Worm (Caenorhabditis elegans) whole organism, late embryonic: ENCODE data around the gene ift-74.

Experiments
- C08G9.2 ChIP-seq: sonication (generic microtip); optimal IDR thresholded peaks from 2 replicates; lab custom pipeline; 2016; ENCODE audit warnings: mild to moderate bottlenecking, missing genetic modification characterization, moderate library complexity, missing compliant biosample characterization
- C38D4.7 ChIP-seq: fragments of 200-800 bp; sonication (Bioruptor generic); optimal IDR thresholded peaks from 2 replicates; lab custom pipeline; 2018; ENCODE audit warnings: mild to moderate bottlenecking, missing genetic modification characterization, moderate library complexity, missing compliant biosample characterization
- F13H6.1 ChIP-seq: sonication (generic microtip); optimal IDR thresholded peaks from 2 replicates; lab custom pipeline; 2016; ENCODE audit warnings: missing genetic modification characterization, missing compliant biosample characterization
- K02D7.2 ChIP-seq: sonication (generic microtip); optimal IDR thresholded peaks from 2 replicates; lab custom pipeline; 2017; ENCODE audit warnings: mild to moderate bottlenecking, missing genetic modification characterization, missing compliant biosample characterization
- T23F11.4 ChIP-seq: fragments of 200-800 bp; sonication (Bioruptor generic); optimal IDR thresholded peaks from 2 replicates; lab custom pipeline; 2018; ENCODE audit warnings: mild to moderate bottlenecking, missing genetic modification characterization, missing compliant biosample characterization
- Y22D7AL.16 ChIP-seq: sonication (generic microtip); optimal IDR thresholded peaks from 2 replicates; lab custom pipeline; 2016; ENCODE audit warnings: missing genetic modification characterization, missing compliant biosample characterization
- ceh-18 ChIP-seq: sonication (generic microtip); optimal IDR thresholded peaks from 2 replicates; lab custom pipeline; 2016; ENCODE audit warnings: missing genetic modification characterization, missing compliant biosample characterization
- ceh-22 ChIP-seq: sonication (generic microtip); optimal IDR thresholded peaks from 2 replicates; lab custom pipeline; 2017; ENCODE audit warnings: missing biosample characterization, missing genetic modification characterization
- ceh-24 ChIP-seq: sonication (generic microtip); optimal IDR thresholded peaks from 2 replicates; lab custom pipeline; 2016; ENCODE audit warnings: mild to moderate bottlenecking, missing genetic modification characterization, missing compliant biosample characterization
- ceh-30 ChIP-seq: fragments of 150-350 bp; optimal IDR thresholded peaks from 2 replicates; lab custom pipeline; 2014; ENCODE audit warnings: missing biosample characterization, missing genetic modification characterization
- ceh-31 ChIP-seq: sonication (generic microtip); optimal IDR thresholded peaks from 2 replicates; lab custom pipeline; 2016; ENCODE audit warnings: missing genetic modification characterization, missing compliant biosample characterization
- ceh-34 ChIP-seq: sonication (generic microtip); optimal IDR thresholded peaks from 2 replicates; lab custom pipeline; 2016; ENCODE audit warnings: mild to moderate bottlenecking, missing genetic modification characterization, missing compliant biosample characterization
- ceh-45 ChIP-seq: fragments of 200-800 bp; sonication (Bioruptor generic); IDR thresholded peaks from 2 replicates; pipeline ENCODE4 v1.3.6; 2022; ENCODE audit warnings: missing genetic modification reagents, missing genetic modification characterization, missing compliant biosample characterization
- ceh-48 ChIP-seq: sonication (generic microtip); optimal IDR thresholded peaks from 2 replicates; lab custom pipeline; 2016; ENCODE audit warnings: missing genetic modification characterization, inconsistent platforms, missing compliant biosample characterization
- che-1 ChIP-seq: sonication (generic microtip); optimal IDR thresholded peaks from 2 replicates; lab custom pipeline; 2016; ENCODE audit warnings: mild to moderate bottlenecking, missing genetic modification characterization, missing compliant biosample characterization
- dmd-4 ChIP-seq: sonication (generic microtip); optimal IDR thresholded peaks from 2 replicates; lab custom pipeline; 2016; ENCODE audit warnings: borderline replicate concordance, missing genetic modification characterization, missing compliant biosample characterization
- elt-4 ChIP-seq: sonication (generic microtip); optimal IDR thresholded peaks from 2 replicates; lab custom pipeline; 2016; ENCODE audit warnings: missing genetic modification characterization, missing compliant biosample characterization
- ets-4 ChIP-seq: sonication (generic microtip); optimal IDR thresholded peaks from 2 replicates; lab custom pipeline; 2016; ENCODE audit warnings: missing genetic modification characterization, missing compliant biosample characterization
- eyg-1 ChIP-seq: sonication (generic microtip); optimal IDR thresholded peaks from 2 replicates; lab custom pipeline; 2016; ENCODE audit warnings: missing genotype, missing genetic modification characterization, missing compliant biosample characterization
- fax-1 ChIP-seq: sonication (generic microtip); optimal IDR thresholded peaks from 2 replicates; lab custom pipeline; 2016; ENCODE audit warnings: missing genotype, missing genetic modification characterization, missing compliant biosample characterization
- hlh-30 ChIP-seq: sonication (generic microtip); optimal IDR thresholded peaks from 2 replicates; lab custom pipeline; 2017; ENCODE audit warnings: antibody characterized with exemption, missing genetic modification characterization, missing compliant biosample characterization; ENCODE audit not compliant: insufficient read depth
- hlh-8 ChIP-seq: sonication (generic microtip); optimal IDR thresholded peaks from 2 replicates; lab custom pipeline; 2016; ENCODE audit warnings: missing genotype, missing genetic modification characterization, missing compliant biosample characterization
- lin-11 ChIP-seq: fragments of 200-800 bp; sonication (Bioruptor generic); optimal IDR thresholded peaks from 2 replicates; lab custom pipeline; 2018; ENCODE audit warnings: mild to moderate bottlenecking, missing genetic modification characterization, missing compliant biosample characterization
- madf-2 ChIP-seq: sonication (generic microtip); optimal IDR thresholded peaks from 2 replicates; lab custom pipeline; 2017; ENCODE audit warnings: missing genetic modification characterization, missing compliant biosample characterization
- nfya-1 ChIP-seq: sonication (generic microtip); optimal IDR thresholded peaks from 2 replicates; lab custom pipeline; 2017; ENCODE audit warnings: missing genetic modification characterization, mild to moderate bottlenecking, missing compliant biosample characterization, antibody characterized with exemption, moderate library complexity
- nhr-232 ChIP-seq: sonication (generic microtip); optimal IDR thresholded peaks from 2 replicates; lab custom pipeline; 2016; ENCODE audit warnings: missing genetic modification characterization, missing compliant biosample characterization
- odd-2 ChIP-seq: sonication (generic microtip); optimal IDR thresholded peaks from 2 replicates; lab custom pipeline; 2017; ENCODE audit warnings: antibody characterized with exemption, mild to moderate bottlenecking, missing genetic modification characterization, missing compliant biosample characterization
- pag-3 ChIP-seq: sonication (generic microtip); optimal IDR thresholded peaks from 2 replicates; lab custom pipeline; 2016; ENCODE audit warnings: missing compliant biosample characterization, missing genetic modification characterization, borderline replicate concordance
- pat-9 ChIP-seq: fragments of 200-800 bp; sonication (Bioruptor generic); optimal IDR thresholded peaks from 2 replicates; lab custom pipeline; 2018; ENCODE audit warnings: mild to moderate bottlenecking, missing genetic modification characterization, moderate library complexity, missing compliant biosample characterization
- pha-2 ChIP-seq: sonication (generic microtip); optimal IDR thresholded peaks from 2 replicates; lab custom pipeline; 2017; ENCODE audit warnings: mild to moderate bottlenecking, missing genetic modification characterization, missing compliant biosample characterization
- pqm-1 ChIP-seq: sonication (generic microtip); optimal IDR thresholded peaks from 2 replicates; lab custom pipeline; 2016; ENCODE audit warnings: missing genetic modification characterization, missing compliant biosample characterization
- ref-2 ChIP-seq: sonication (generic microtip); optimal IDR thresholded peaks from 2 replicates; lab custom pipeline; 2016; ENCODE audit warnings: missing genetic modification characterization, missing compliant biosample characterization
- rnt-1 ChIP-seq: sonication (generic microtip); optimal IDR thresholded peaks from 2 replicates; lab custom pipeline; 2016; ENCODE audit warnings: missing genetic modification characterization, missing compliant biosample characterization
- sdc-2 ChIP-seq: sonication (generic microtip); optimal IDR thresholded peaks from 2 replicates; lab custom pipeline; 2016; ENCODE audit warnings: missing genotype, missing genetic modification characterization, missing compliant biosample characterization
- ttx-3 ChIP-seq: sonication (generic microtip); optimal IDR thresholded peaks from 2 replicates; lab custom pipeline; 2016; ENCODE audit warnings: missing genetic modification reagents, missing genetic modification characterization, missing compliant biosample characterization
- unc-42 ChIP-seq: sonication (generic microtip); optimal IDR thresholded peaks from 2 replicates; lab custom pipeline; 2016; ENCODE audit warnings: missing genotype, missing genetic modification characterization, missing compliant biosample characterization
- unc-55 ChIP-seq: sonication (generic microtip); optimal IDR thresholded peaks from 2 replicates; lab custom pipeline; 2017; ENCODE audit warnings: missing biosample characterization, missing genetic modification reagents, missing genetic modification characterization
- zip-5 ChIP-seq: sonication (generic microtip); optimal IDR thresholded peaks from 2 replicates; lab custom pipeline; 2016; ENCODE audit warnings: missing genetic modification characterization, missing compliant biosample characterization
- ztf-16 ChIP-seq: sonication (generic microtip); optimal IDR thresholded peaks from 2 replicates; lab custom pipeline; 2017; ENCODE audit warnings: missing genetic modification characterization, missing compliant biosample characterization

The ift-74 gene

ce11 chrII:6679724-6680123 is at the start of gene ift-74:
TSS of gene ift-74 (plus strand) at chrII:6680024.
- TF ChIP-seq pha-2 (tag; lab: Kevin White, UChicago) (no peak), ets-4 (tag; lab: Kevin White, UChicago) (no peak), K02D7.2 (tag; lab: Kevin White, UChicago) (no peak), C08G9.2 (tag; lab: Kevin White, UChicago) (no peak), F13H6.1 (tag; lab: Kevin White, UChicago) (no peak), ceh-24 (no peak), ceh-22 (tag; lab: Kevin White, UChicago) (no peak), eyg-1 (tag; lab: Kevin White, UChicago) (no peak), ceh-18 (no peak), madf-2 (no peak), lin-11 (no peak), dmd-4 (tag; lab: Kevin White, UChicago) (no peak), elt-4 (no peak), ceh-48 (tag; lab: Kevin White, UChicago) (no peak), ceh-34 (tag; lab: Kevin White, UChicago) (no peak)

ce11 chrII:6630811-6631210 is 49.0 kb upstream of the ift-74 start, which contains the start of gene T19D12.4:
TSS of gene T19D12.4 (plus strand) at chrII:6631105.
- TF ChIP-seq pat-9 (tag; lab: Kevin White, UChicago) (no peak), sdc-2 (no peak), ceh-22 (tag; lab: Kevin White, UChicago) (no peak), ceh-30 (tag; lab: Kevin White, UChicago) (no peak), pag-3 (tag; lab: Kevin White, UChicago) (no peak), fax-1 (tag; lab: Kevin White, UChicago) (no peak), ceh-18 (no peak), pha-2 (tag; lab: Kevin White, UChicago) (no peak), rnt-1 (tag; lab: Kevin White, UChicago) (no peak), pqm-1 (tag; lab: Kevin White, UChicago) (no peak), unc-42 (no peak), hlh-8 (tag; lab: Kevin White, UChicago) (no peak), eyg-1 (tag; lab: Kevin White, UChicago) (no peak), ref-2 (no peak), ztf-16 (no peak), nhr-232 (no peak), C38D4.7 (GFP tag; lab: Kevin White, UChicago) (no peak), ceh-45 (GFP tag; lab: Robert Waterston, UW) (no peak)

- TF ChIP-seq zip-5 (tag; lab: Kevin White, UChicago) (no peak), ceh-24 (no peak), ref-2 (no peak), dmd-4 (tag; lab: Kevin White, UChicago) (no peak), odd-2 (tag; lab: Kevin White, UChicago) (no peak), che-1 (no peak)
Measured at ce11 chrII:6631995-6632394, 47.8 kb upstream of the ift-74 start.

- TF ChIP-seq T23F11.4 (no peak), F13H6.1 (tag; lab: Kevin White, UChicago) (no peak), madf-2 (no peak), hlh-30 (tag; lab: Kevin White, UChicago) (no peak), pha-2 (tag; lab: Kevin White, UChicago) (no peak), C08G9.2 (tag; lab: Kevin White, UChicago) (no peak), ets-4 (tag; lab: Kevin White, UChicago) (no peak), Y22D7AL.16 (no peak), unc-55 (GFP tag; lab: Kevin White, UChicago) (no peak), ceh-48 (tag; lab: Kevin White, UChicago) (no peak), ceh-31 (tag; lab: Kevin White, UChicago) (no peak), ttx-3 (tag; lab: Kevin White, UChicago) (no peak), nfya-1 (tag; lab: Kevin White, UChicago) (no peak)
Measured at ce11 chrII:6636136-6636535, 43.7 kb upstream of the ift-74 start, which contains the start of gene T19D12.5. TSS of gene T19D12.5 (minus strand) at chrII:6636236.
